Worm (Caenorhabditis elegans): Measurements from ENCODE around the gene pept-2.

- TF ChIP-seq tab-1 (GFP tag; IDR thresholded peaks at IDR 0.05) (no peak), cog-1 (tag; optimal IDR thresholded peaks at IDR 0.05) (no peak), ztf-29 (GFP tag; IDR thresholded peaks at IDR 0.05) (no peak), T22C8.4 (GFP tag; IDR thresholded peaks at IDR 0.05) (no peak)
Observed at ce11 chrIV:10750041-10750440, 40.4 kb upstream of the pept-2 start, which contains the start of gene T25B9.1.

All from whole organism, midembryonic.